Fruit fly (Drosophila melanogaster): ENCODE data around the gene Wdr92.

The Wdr92 gene

DNA sequence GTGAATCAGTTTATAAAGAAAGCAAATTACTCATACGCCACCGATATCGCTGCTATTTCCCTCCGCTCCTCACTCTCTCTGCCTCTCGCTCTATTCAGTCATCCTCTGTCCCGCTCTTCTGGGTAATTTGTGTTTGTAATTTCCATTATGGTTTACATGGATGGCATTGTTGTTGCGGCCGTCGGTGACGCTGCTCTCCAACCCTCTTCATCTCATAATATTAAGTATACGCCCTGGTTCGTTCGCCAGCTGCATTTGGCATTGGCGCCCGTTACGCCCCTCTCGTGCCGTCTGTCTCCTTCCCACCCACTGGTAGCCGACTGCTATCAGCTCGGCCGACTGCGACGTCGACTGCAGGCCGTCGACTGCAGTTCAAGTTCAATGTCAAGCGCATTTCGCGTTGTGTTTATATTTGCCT, 39.4 kb downstream of the Wdr92 start (continued):
- peak; percentile 67 for TF ChIP-seq Eip78C (GFP tag)
- TF ChIP-seq eg (GFP tag; IDR thresholded peaks at IDR 0.05): no peak
- TF ChIP-seq Blimp-1 (GFP tag; optimal IDR thresholded peaks at IDR 0.05): no peak
- TF ChIP-seq CG6163 (GFP tag; IDR thresholded peaks at IDR 0.05): no peak
- no peak for TF ChIP-seq Hr39 (GFP tag; optimal IDR thresholded peaks at IDR 0.05)
- no peak for TF ChIP-seq dsx (GFP tag; optimal IDR thresholded peaks at IDR 0.05; ENCODE audit: poor library complexity, severe bottlenecking)
- TF ChIP-seq CG10631 (GFP tag; optimal IDR thresholded peaks at IDR 0.05): no peak
- no peak for TF ChIP-seq Ets21C (GFP tag; optimal IDR thresholded peaks at IDR 0.05)
- no peak for TF ChIP-seq acj6 (GFP tag; optimal IDR thresholded peaks at IDR 0.05)
- TF ChIP-seq dac (GFP tag; optimal IDR thresholded peaks at IDR 0.05): no peak
- TF ChIP-seq pdm3 (GFP tag; optimal IDR thresholded peaks at IDR 0.05): no peak
- no peak for TF ChIP-seq Eip93F (GFP tag; optimal IDR thresholded peaks at IDR 0.05)
- no peak for TF ChIP-seq CG6276 (GFP tag; optimal IDR thresholded peaks at IDR 0.05)
- TF ChIP-seq Gug (GFP tag; IDR thresholded peaks at IDR 0.05): no peak
- no peak for TF ChIP-seq net (GFP tag; optimal IDR thresholded peaks at IDR 0.05)
- no peak for TF ChIP-seq CG15336 (GFP tag; IDR thresholded peaks at IDR 0.05)
- TF ChIP-seq lz (GFP tag; optimal IDR thresholded peaks at IDR 0.05): no peak
- TF ChIP-seq esn (GFP tag; optimal IDR thresholded peaks at IDR 0.05): no peak
- no peak for TF ChIP-seq fkh (GFP tag; optimal IDR thresholded peaks at IDR 0.05)

DNA sequence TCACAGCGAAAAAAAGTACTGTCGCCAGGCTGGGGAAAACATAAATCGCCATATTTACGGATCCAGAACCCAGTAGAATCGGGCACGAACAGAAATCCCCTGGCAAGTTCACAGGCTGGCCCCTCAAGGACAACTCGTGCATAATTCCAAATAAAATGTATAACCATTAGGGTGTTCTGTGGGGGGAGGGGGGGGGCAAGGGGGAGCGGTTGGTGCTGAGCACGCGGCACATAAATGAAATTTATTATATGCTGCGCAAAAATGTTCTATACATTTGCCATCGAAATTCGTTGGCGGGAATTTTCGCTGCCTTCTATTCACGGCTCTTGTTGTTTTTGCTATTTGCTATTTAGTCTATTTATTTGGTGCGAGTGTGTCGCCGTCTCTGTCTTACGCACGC, 40.3 kb downstream of the Wdr92 start:
- TF ChIP-seq CG10669 (GFP tag; optimal IDR thresholded peaks at IDR 0.05) (no peak), CG11902 (GFP tag; optimal IDR thresholded peaks at IDR 0.05) (no peak), CG6854 (GFP tag; optimal IDR thresholded peaks at IDR 0.05) (no peak), fkh (GFP tag; optimal IDR thresholded peaks at IDR 0.05) (peak; percentile 40)

DNA sequence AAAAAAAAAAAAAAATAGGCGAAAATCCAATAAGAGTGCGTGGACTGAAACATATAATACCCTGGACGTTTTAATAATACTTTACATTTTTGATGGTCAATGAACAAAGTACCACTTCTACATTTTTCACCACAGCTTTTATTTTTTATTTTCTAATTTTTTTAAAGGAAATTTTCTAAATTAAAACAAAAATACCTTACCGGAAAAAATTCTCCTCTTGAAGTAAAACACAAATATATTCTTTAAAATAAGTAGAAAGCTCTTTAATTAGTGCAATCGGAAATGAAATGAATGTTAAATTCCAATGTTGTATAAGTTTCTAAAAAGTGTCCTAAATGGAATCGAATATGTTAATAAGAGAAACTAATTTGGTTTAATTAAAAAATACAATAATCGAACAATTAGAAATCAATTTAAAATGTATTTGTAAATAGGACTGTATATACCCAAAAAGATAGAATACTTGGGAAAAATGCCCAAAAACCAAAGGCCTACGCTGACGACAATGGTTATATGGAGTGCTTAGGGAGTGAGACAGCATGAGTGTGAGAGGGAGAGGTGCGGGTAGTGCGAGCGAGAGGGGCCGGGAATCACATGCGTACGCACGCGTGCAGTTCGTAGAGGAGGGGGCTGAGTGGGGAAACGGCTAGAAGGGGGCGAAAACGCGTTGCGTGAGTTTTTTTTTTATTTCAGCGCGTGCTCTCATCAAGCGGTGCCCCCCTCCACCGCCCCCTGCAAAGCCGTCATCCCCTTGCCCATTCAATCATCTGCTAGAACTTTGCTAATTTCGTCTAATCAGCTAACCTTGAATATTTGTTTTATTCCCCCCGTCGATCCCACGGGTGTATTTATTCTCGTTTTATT, 40.9 kb downstream of the Wdr92 start:
- TF ChIP-seq Gug (GFP tag; IDR thresholded peaks at IDR 0.05): no peak
- TF ChIP-seq Eip78C (GFP tag): peak; percentile 42
- TF ChIP-seq fd85E (GFP tag; optimal IDR thresholded peaks at IDR 0.05): no peak
- TF ChIP-seq CG6163 (GFP tag; IDR thresholded peaks at IDR 0.05): 0 out of 3 replicates have a peak, but pooled peaks have one; percentile 17
- no peak for TF ChIP-seq net (GFP tag; optimal IDR thresholded peaks at IDR 0.05)
- peak; percentile 73 for TF ChIP-seq fkh (GFP tag; optimal IDR thresholded peaks at IDR 0.05)
- TF ChIP-seq CG8119 (GFP tag; IDR thresholded peaks at IDR 0.05): 0 out of 3 replicates have a peak, but pooled peaks have one; percentile 23
- TF ChIP-seq salr (GFP tag; optimal IDR thresholded peaks at IDR 0.05): no peak
- TF ChIP-seq ss (GFP tag; optimal IDR thresholded peaks at IDR 0.05): peak in 1 of 2 experiments; percentile 23
- TF ChIP-seq CG6808 (GFP tag; optimal IDR thresholded peaks at IDR 0.05): no peak
- TF ChIP-seq CG15336 (GFP tag; IDR thresholded peaks at IDR 0.05): 0 out of 2 replicates have a peak, but pooled peaks have one; percentile 21

DNA sequence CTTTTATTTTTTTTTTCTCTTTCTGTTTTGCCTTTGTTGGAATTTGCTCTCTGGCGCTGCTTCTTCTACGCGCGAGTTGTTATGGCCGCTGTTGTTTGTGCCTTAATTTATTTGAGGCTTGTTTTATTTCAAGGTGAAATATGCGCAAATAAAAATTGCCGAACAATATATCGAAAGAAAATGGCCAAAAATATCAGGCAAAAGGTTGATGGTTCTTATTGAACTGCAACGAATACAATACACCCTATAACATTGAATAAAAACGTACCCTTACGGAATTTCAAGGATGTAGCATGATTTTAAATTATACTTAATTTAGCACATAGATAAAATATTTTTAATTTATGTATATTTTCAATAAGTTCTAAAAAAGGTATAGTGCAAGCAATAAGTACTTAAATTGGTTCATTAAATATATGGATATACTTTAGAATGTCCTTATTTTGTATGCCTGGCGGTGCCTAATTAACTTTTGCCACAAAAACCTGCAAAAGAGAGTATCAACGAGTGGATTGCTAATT, 41.6 kb downstream of the Wdr92 start:
- TF ChIP-seq svp (GFP tag): peak; percentile 5
- no peak for TF ChIP-seq CG16779 (tag; optimal IDR thresholded peaks at IDR 0.05)
- no peak for TF ChIP-seq salr (GFP tag; optimal IDR thresholded peaks at IDR 0.05)
- peak; percentile 31 for TF ChIP-seq fkh (GFP tag; optimal IDR thresholded peaks at IDR 0.05)
- no peak for TF ChIP-seq acj6 (GFP tag; optimal IDR thresholded peaks at IDR 0.05)
- peak; percentile 21 for TF ChIP-seq vri (GFP tag; optimal IDR thresholded peaks at IDR 0.05)
- no peak for TF ChIP-seq CG9139 (GFP tag; optimal IDR thresholded peaks at IDR 0.05)
- no peak for TF ChIP-seq fd59A (GFP tag; optimal IDR thresholded peaks at IDR 0.05)

Measured in whole organism, prepupa.